Fruit fly (Drosophila melanogaster) whole organism, adult: ENCODE data around the gene CG10185.

Experiments used
- CG11617 ChIP-seq: fragments of 200-800 bp; sonication (Bioruptor generic); optimal IDR thresholded peaks from 2 replicates; lab custom pipeline; 2017; ENCODE audit warnings: mild to moderate bottlenecking, missing biosample characterization, missing genetic modification reagents, missing genetic modification characterization
- CG12768 ChIP-seq: fragments of 200-800 bp; sonication (Bioruptor generic); optimal IDR thresholded peaks from 2 replicates; lab custom pipeline; 2017; ENCODE audit warnings: missing biosample characterization, missing genetic modification characterization, mild to moderate bottlenecking, moderate library complexity, missing genetic modification reagents
- CG14711 ChIP-seq: fragments of 200-800 bp; sonication (Bioruptor generic); optimal IDR thresholded peaks from 2 replicates; lab custom pipeline; 2018; ENCODE audit warnings: missing biosample characterization, mild to moderate bottlenecking, missing genetic modification characterization, moderate library complexity
- CG33017 ChIP-seq: fragments of 200-800 bp; sonication (Bioruptor generic); optimal IDR thresholded peaks from 2 replicates; lab custom pipeline; 2018; ENCODE audit warnings: missing biosample characterization, mild to moderate bottlenecking, missing genetic modification characterization, moderate library complexity
- CG5204 ChIP-seq: fragments of 200-800 bp; sonication (Bioruptor generic); optimal IDR thresholded peaks from 2 replicates; lab custom pipeline; 2016; ENCODE audit warnings: missing biosample characterization, missing genetic modification characterization
- CG7101 ChIP-seq: fragments of 200-800 bp; sonication (Bioruptor generic); optimal IDR thresholded peaks from 2 replicates; lab custom pipeline; 2018; ENCODE audit warnings: missing biosample characterization, mild to moderate bottlenecking, missing genetic modification characterization, moderate library complexity
- Clk ChIP-seq: fragments of 200-800 bp; sonication (Bioruptor generic); optimal IDR thresholded peaks from 2 replicates; lab custom pipeline; 2017; ENCODE audit warnings: missing biosample characterization, missing genetic modification characterization
- Hr96 ChIP-seq: fragments of 200-800 bp; sonication (Bioruptor generic); optimal IDR thresholded peaks from 2 replicates; lab custom pipeline; 2016; ENCODE audit warnings: missing biosample characterization, missing genetic modification characterization
- kay ChIP-seq: fragments of 200-800 bp; sonication (Bioruptor generic); peaks from one replicate; lab custom pipeline; 2016; ENCODE audit warnings: missing biosample characterization, missing genetic modification characterization, borderline replicate concordance
- ovo ChIP-seq: fragments of 200-800 bp; sonication (Bioruptor generic); optimal IDR thresholded peaks from 2 replicates; lab custom pipeline; 2016; ENCODE audit warnings: missing biosample characterization, missing genetic modification characterization
- tj ChIP-seq: fragments of 200-800 bp; sonication (Bioruptor generic); optimal IDR thresholded peaks from 3 replicates; lab custom pipeline; 2017; ENCODE audit warnings: missing biosample characterization, mild to moderate bottlenecking, missing genetic modification characterization, moderate library complexity
- toe ChIP-seq: fragments of 200-800 bp; sonication (Bioruptor generic); optimal IDR thresholded peaks from 2 replicates; lab custom pipeline; 2016; ENCODE audit warnings: missing biosample characterization, missing genetic modification characterization

DNA sequence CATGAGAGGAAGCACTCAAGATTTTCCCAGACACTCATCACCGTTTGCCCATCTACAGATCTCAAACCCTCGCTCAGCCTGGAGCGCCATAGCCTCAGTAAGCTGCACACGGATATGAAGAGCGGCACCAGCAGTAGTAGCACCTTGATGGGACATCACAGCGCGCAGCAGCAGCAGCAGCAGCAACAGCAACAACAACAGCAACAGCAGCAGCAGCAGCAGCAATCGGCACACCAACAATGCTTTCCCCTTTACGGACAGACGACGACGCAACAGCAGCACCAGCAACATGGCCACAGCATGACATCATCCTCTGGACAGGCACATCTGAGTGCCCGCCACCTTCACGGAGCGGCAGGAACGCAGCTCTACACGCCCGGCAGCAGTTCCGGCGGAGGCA is 27.8 kb downstream of the CG10185 start:
- TF ChIP-seq kay (GFP tag; lab: Kevin White, UChicago), result no peak
- TF ChIP-seq Hr96 (GFP tag; lab: Kevin White, UChicago), result no peak
- no peak for TF ChIP-seq CG11617 (GFP tag; lab: Kevin White, UChicago)
- no peak for TF ChIP-seq CG14711
- TF ChIP-seq tj (GFP tag; lab: Kevin White, UChicago), result no peak
- TF ChIP-seq Clk (GFP tag; lab: Kevin White, UChicago), result no peak
- no peak for TF ChIP-seq ovo (GFP tag; lab: Kevin White, UChicago)
- no peak for TF ChIP-seq CG33017 (tag; lab: Kevin White, UChicago)
- no peak for TF ChIP-seq CG7101
- TF ChIP-seq CG5204 (GFP tag; lab: Kevin White, UChicago), result no peak
- no peak for TF ChIP-seq CG12768 (GFP tag; lab: Kevin White, UChicago)
- TF ChIP-seq toe (GFP tag; lab: Kevin White, UChicago), result no peak
